Fruit fly (Drosophila melanogaster) whole organism, prepupa: ENCODE results near the gene Acsf2.
A peak's percentile ranks its signal among the peaks of the same experiment; 100 is the strongest.

Source experiments
- Blimp-1 ChIP-seq: fragments of 200-800 bp; sonication (Bioruptor generic); optimal IDR thresholded peaks from 3 replicates; lab custom pipeline; 2017; ENCODE audit warnings: missing biosample characterization, missing genetic modification characterization, mild to moderate bottlenecking, moderate library complexity, missing genetic modification reagents
- CG10631 ChIP-seq: fragments of 200-800 bp; sonication (Bioruptor generic); optimal IDR thresholded peaks from 2 replicates; lab custom pipeline; 2016; ENCODE audit warnings: missing biosample characterization, missing genetic modification characterization
- CG10669 ChIP-seq: fragments of 200-800 bp; sonication (Bioruptor generic); optimal IDR thresholded peaks from 3 replicates; lab custom pipeline; 2018; ENCODE audit warnings: missing biosample characterization, mild to moderate bottlenecking, missing genetic modification characterization, moderate library complexity
- CG11294 ChIP-seq: fragments of 200-800 bp; sonication (Bioruptor generic); IDR thresholded peaks from 2 replicates; pipeline ENCODE4 v1.3.6; 2022; ENCODE audit warnings: missing biosample characterization, missing genetic modification characterization
- CG11762 ChIP-seq: fragments of 200-800 bp; sonication (Bioruptor generic); optimal IDR thresholded peaks from 3 replicates; lab custom pipeline; 2016; ENCODE audit warnings: missing biosample characterization, missing genetic modification characterization; ENCODE audit not compliant: insufficient read depth
- CG11902 ChIP-seq: fragments of 200-800 bp; sonication (Bioruptor generic); optimal IDR thresholded peaks from 3 replicates; lab custom pipeline; 2016; ENCODE audit warnings: missing biosample characterization, missing genetic modification characterization
- CG1621 ChIP-seq: fragments of 200-800 bp; sonication (Bioruptor generic); optimal IDR thresholded peaks from 3 replicates; lab custom pipeline; 2018; ENCODE audit warnings: missing biosample characterization, mild to moderate bottlenecking, missing genetic modification characterization
- CG16779 ChIP-seq: fragments of 200-800 bp; sonication (Bioruptor generic); optimal IDR thresholded peaks from 3 replicates; lab custom pipeline; 2017; ENCODE audit warnings: missing biosample characterization, mild to moderate bottlenecking, missing genetic modification characterization
- CG3032 ChIP-seq: fragments of 200-800 bp; optimal IDR thresholded peaks from 2 replicates; lab custom pipeline; 2019; ENCODE audit warnings: missing biosample characterization, mild to moderate bottlenecking, missing genetic modification characterization, moderate library complexity
- CG31627 ChIP-seq: fragments of 200-800 bp; sonication (Bioruptor generic); optimal IDR thresholded peaks from 3 replicates; lab custom pipeline; 2016; ENCODE audit warnings: missing biosample characterization, missing genetic modification characterization
- CG32006 ChIP-seq: fragments of 200-800 bp; sonication (Bioruptor generic); optimal IDR thresholded peaks from 3 replicates; lab custom pipeline; 2017; ENCODE audit warnings: missing biosample characterization, mild to moderate bottlenecking, missing genetic modification characterization
- CG34406 ChIP-seq: fragments of 200-800 bp; sonication (Bioruptor generic); optimal IDR thresholded peaks from 3 replicates; lab custom pipeline; 2016; ENCODE audit warnings: missing biosample characterization, missing genetic modification characterization
- CG3919 ChIP-seq: fragments of 200-800 bp; sonication (Bioruptor generic); optimal IDR thresholded peaks from 3 replicates; lab custom pipeline; 2016; ENCODE audit warnings: missing biosample characterization, missing genetic modification characterization
- CG4318 ChIP-seq: fragments of 200-800 bp; sonication (Bioruptor generic); optimal IDR thresholded peaks from 3 replicates; lab custom pipeline; 2017; ENCODE audit warnings: missing biosample characterization, mild to moderate bottlenecking, missing genetic modification characterization
- CG6163 ChIP-seq: fragments of 200-800 bp; sonication (Bioruptor generic); IDR thresholded peaks from 3 replicates; pipeline ENCODE4 v1.3.6; 2022; ENCODE audit warnings: missing biosample characterization, missing genetic modification characterization
- CG6276 ChIP-seq: fragments of 200-800 bp; sonication (Bioruptor generic); optimal IDR thresholded peaks from 2 replicates; lab custom pipeline; 2017; ENCODE audit warnings: missing biosample characterization, mild to moderate bottlenecking, missing genetic modification characterization
- CG8119 ChIP-seq: fragments of 200-800 bp; sonication (Bioruptor generic); IDR thresholded peaks from 3 replicates; pipeline ENCODE4 v1.3.6; 2022; ENCODE audit warnings: missing biosample characterization, missing genetic modification characterization
- CG8319 ChIP-seq: fragments of 200-800 bp; sonication (Bioruptor generic); optimal IDR thresholded peaks from 3 replicates; lab custom pipeline; 2016; ENCODE audit warnings: missing biosample characterization, missing genetic modification characterization
- CG8632 ChIP-seq: fragments of 200-800 bp; sonication (Bioruptor generic); optimal IDR thresholded peaks from 3 replicates; lab custom pipeline; 2016; ENCODE audit warnings: missing biosample characterization, missing genetic modification characterization
- CG9139 ChIP-seq: fragments of 200-800 bp; sonication (Bioruptor generic); optimal IDR thresholded peaks from 3 replicates; lab custom pipeline; 2017; ENCODE audit warnings: missing biosample characterization, mild to moderate bottlenecking, missing genetic modification characterization
- Eip75B ChIP-seq: fragments of 200-800 bp; sonication (Bioruptor generic); optimal IDR thresholded peaks from 3 replicates; lab custom pipeline; 2016; ENCODE audit warnings: missing biosample characterization, missing genetic modification characterization
- Eip78C ChIP-seq: fragments of 200-800 bp; sonication (Bioruptor generic); peaks from one replicate; lab custom pipeline; 2016; ENCODE audit warnings: missing biosample characterization, missing genetic modification characterization
- Ets21C ChIP-seq: fragments of 200-800 bp; sonication (Bioruptor generic); optimal IDR thresholded peaks from 3 replicates; lab custom pipeline; 2016; ENCODE audit warnings: missing biosample characterization, missing genetic modification characterization
- Ets96B ChIP-seq: fragments of 200-800 bp; optimal IDR thresholded peaks from 2 replicates; lab custom pipeline; 2019; ENCODE audit warnings: missing biosample characterization, mild to moderate bottlenecking, missing genetic modification characterization, moderate library complexity
- Hr38 ChIP-seq: sonication (Bioruptor generic); optimal IDR thresholded peaks from 2 replicates; lab custom pipeline; 2016; ENCODE audit warnings: missing biosample characterization, missing genetic modification characterization
- Hr39 ChIP-seq: fragments of 200-800 bp; sonication (Bioruptor generic); optimal IDR thresholded peaks from 2 replicates; lab custom pipeline; 2016; ENCODE audit warnings: missing biosample characterization, missing genetic modification characterization
- Lpt ChIP-seq: fragments of 200-800 bp; sonication (Bioruptor generic); optimal IDR thresholded peaks from 3 replicates; lab custom pipeline; 2016; ENCODE audit warnings: missing biosample characterization, missing genetic modification characterization
- Smox ChIP-seq: fragments of 200-800 bp; sonication (Bioruptor generic); optimal IDR thresholded peaks from 3 replicates; lab custom pipeline; 2016; ENCODE audit warnings: missing biosample characterization, missing genetic modification characterization
- Sox102F ChIP-seq: fragments of 200-800 bp; sonication (Bioruptor generic); optimal IDR thresholded peaks from 2 replicates; lab custom pipeline; 2016; ENCODE audit warnings: missing biosample characterization, mild to moderate bottlenecking, missing genetic modification characterization
- Sox14 ChIP-seq: fragments of 200-800 bp; sonication (Bioruptor generic); optimal IDR thresholded peaks from 3 replicates; lab custom pipeline; 2016; ENCODE audit warnings: missing biosample characterization, missing genetic modification characterization
- Sox15 ChIP-seq: fragments of 200-800 bp; sonication (Bioruptor generic); optimal IDR thresholded peaks from 3 replicates; lab custom pipeline; 2016; ENCODE audit warnings: missing biosample characterization, missing genetic modification characterization
- achi ChIP-seq: fragments of 200-800 bp; sonication (Bioruptor generic); optimal IDR thresholded peaks from 3 replicates; lab custom pipeline; 2016; ENCODE audit warnings: missing biosample characterization, missing genetic modification characterization
- acj6 ChIP-seq: fragments of 200-800 bp; sonication (Bioruptor generic); optimal IDR thresholded peaks from 3 replicates; lab custom pipeline; 2016; ENCODE audit warnings: missing biosample characterization, missing genetic modification characterization
- cyc ChIP-seq: fragments of 200-800 bp; sonication (Bioruptor generic); optimal IDR thresholded peaks from 3 replicates; lab custom pipeline; 2016; ENCODE audit warnings: missing biosample characterization, missing genetic modification characterization
- dac ChIP-seq: fragments of 200-800 bp; sonication (Bioruptor generic); optimal IDR thresholded peaks from 2 replicates; lab custom pipeline; 2017; ENCODE audit warnings: missing biosample characterization, mild to moderate bottlenecking, missing genetic modification characterization
- dsx ChIP-seq: fragments of 200-800 bp; optimal IDR thresholded peaks from 3 replicates; lab custom pipeline; 2019; ENCODE audit warnings: missing biosample characterization, mild to moderate bottlenecking, missing genetic modification characterization, moderate library complexity; ENCODE audit not compliant: poor library complexity, severe bottlenecking
- eg ChIP-seq: fragments of 200-800 bp; sonication (Bioruptor generic); IDR thresholded peaks from 3 replicates; pipeline ENCODE4 v1.3.6; 2022; ENCODE audit warnings: missing biosample characterization, missing genetic modification characterization
- esn ChIP-seq: fragments of 200-800 bp; sonication (Bioruptor generic); optimal IDR thresholded peaks from 2 replicates; lab custom pipeline; 2016; ENCODE audit warnings: missing biosample characterization, mild to moderate bottlenecking, missing genetic modification characterization, moderate library complexity
- fd59A ChIP-seq: fragments of 200-800 bp; sonication (Bioruptor generic); optimal IDR thresholded peaks from 2 replicates; lab custom pipeline; 2017; ENCODE audit warnings: missing biosample characterization, mild to moderate bottlenecking, missing genetic modification characterization, missing genetic modification reagents
- fd85E ChIP-seq: fragments of 200-800 bp; sonication (Bioruptor generic); optimal IDR thresholded peaks from 3 replicates; lab custom pipeline; 2016; ENCODE audit warnings: missing biosample characterization, missing genetic modification characterization
- fkh ChIP-seq: fragments of 200-800 bp; sonication (Bioruptor generic); optimal IDR thresholded peaks from 3 replicates; lab custom pipeline; 2017; ENCODE audit warnings: missing biosample characterization, mild to moderate bottlenecking, missing genetic modification characterization, moderate library complexity
- lz ChIP-seq: fragments of 200-800 bp; sonication (Bioruptor generic); optimal IDR thresholded peaks from 3 replicates; lab custom pipeline; 2016; ENCODE audit warnings: missing biosample characterization, missing genetic modification characterization
- net ChIP-seq: fragments of 200-800 bp; sonication (Bioruptor generic); optimal IDR thresholded peaks from 3 replicates; lab custom pipeline; 2016; ENCODE audit warnings: missing biosample characterization, missing genetic modification characterization
- salr ChIP-seq, 2 experiments: fragments of 200-800 bp; sonication (Bioruptor generic); optimal IDR thresholded peaks; 3 replicates each; lab custom pipeline; 2016 to 2018; ENCODE audit warnings: missing biosample characterization in 2 of 2, missing genetic modification characterization in 2 of 2, mild to moderate bottlenecking in 1 of 2
- ss ChIP-seq, 2 experiments: fragments of 200-800 bp; sonication (Bioruptor generic); optimal IDR thresholded peaks; 2 replicates in 1 of 2; 3 replicates in 1 of 2; lab custom pipeline; 2017 to 2018; ENCODE audit warnings: mild to moderate bottlenecking in 2 of 2, missing biosample characterization in 2 of 2, missing genetic modification characterization in 2 of 2, moderate library complexity in 1 of 2
- svp ChIP-seq: fragments of 200-800 bp; sonication (Bioruptor generic); peaks from one replicate; lab custom pipeline; 2016; ENCODE audit warnings: missing biosample characterization, missing genetic modification characterization
- topi ChIP-seq: fragments of 200-800 bp; sonication (Bioruptor generic); optimal IDR thresholded peaks from 3 replicates; lab custom pipeline; 2016; ENCODE audit warnings: missing biosample characterization, missing genetic modification characterization

The Acsf2 gene

DNA sequence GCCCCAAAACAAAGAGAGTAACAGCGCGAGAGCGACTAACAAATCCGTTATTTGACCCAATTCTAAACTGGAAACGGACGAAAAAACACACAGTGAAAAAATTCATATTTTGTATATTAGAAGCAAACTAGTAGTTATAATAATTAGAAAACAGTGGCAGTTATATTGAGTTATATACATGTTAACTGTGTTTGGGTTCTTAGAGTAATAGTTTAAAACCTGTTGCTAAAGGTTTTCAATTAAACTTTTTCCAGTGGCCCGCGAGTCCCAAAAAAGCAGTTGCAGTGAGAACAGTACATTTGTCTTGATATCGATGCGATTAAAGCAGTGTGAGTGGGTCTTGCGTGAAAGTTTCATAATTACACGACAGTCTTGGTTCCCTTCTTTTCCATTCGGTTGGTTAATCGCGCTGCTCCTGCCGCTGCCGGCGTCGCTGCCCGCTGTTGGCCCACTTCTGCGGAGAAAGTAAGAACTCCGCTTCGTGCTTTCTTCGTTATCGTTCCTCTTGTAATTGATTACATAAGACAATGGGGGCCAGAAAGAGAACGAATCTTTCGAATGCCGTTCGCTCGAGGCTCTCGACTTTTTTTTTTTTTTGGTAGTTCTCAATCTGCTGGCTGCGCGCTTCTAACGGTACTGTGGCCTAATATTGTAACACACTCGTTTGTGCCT lies 44.6 kb downstream of the Acsf2 start (continued):
- TF ChIP-seq CG6276 (GFP tag; lab: Kevin White, UChicago) (peak; percentile 44), CG10631 (no peak), Eip78C (GFP tag; lab: Kevin White, UChicago) (peak; percentile 88), eg (GFP tag; lab: Robert Waterston, UW) (peak; percentile 52; the same call in 2 of the 3 replicates), dac (GFP tag; lab: Kevin White, UChicago) (peak; percentile 36), CG34406 (peak; percentile 81), CG11294 (no peak), Smox (GFP tag; lab: Kevin White, UChicago) (peak; percentile 92), Blimp-1 (GFP tag; lab: Kevin White, UChicago) (peak; percentile 93), CG11902 (GFP tag; lab: Kevin White, UChicago) (peak; percentile 81), Sox14 (GFP tag; lab: Kevin White, UChicago) (peak; percentile 85), CG8319 (GFP tag; lab: Kevin White, UChicago) (peak; percentile 54), svp (peak; percentile 98), CG3919 (GFP tag; lab: Kevin White, UChicago) (peak; percentile 76), CG11762 (GFP tag; lab: Kevin White, UChicago) (peak; percentile 53), CG10669 (GFP tag; lab: Kevin White, UChicago) (no peak), CG4318 (GFP tag; lab: Kevin White, UChicago) (peak; percentile 35), Ets96B (no peak), CG3032 (tag; lab: Kevin White, UChicago) (no peak), CG1621 (tag; lab: Kevin White, UChicago) (no peak), Eip75B (peak; percentile 85), net (GFP tag; lab: Kevin White, UChicago) (peak; percentile 59), salr (GFP tag; optimal IDR thresholded peaks at IDR 0.05; lab: Kevin White, UChicago) (no peak), CG6163 (peak; percentile 72), ss (GFP tag; optimal IDR thresholded peaks at IDR 0.05; lab: Kevin White, UChicago) (no peak), esn (peak; percentile 96), CG31627 (peak; percentile 94), Sox15 (GFP tag; lab: Kevin White, UChicago) (peak; percentile 71), cyc (peak; percentile 94), Hr38 (GFP tag; lab: Kevin White, UChicago) (no peak)

dm6 chr2L:5296672-5297288 lies 45.3 kb downstream of the Acsf2 start:
- TF ChIP-seq achi (GFP tag; lab: Kevin White, UChicago) (peak; percentile 83), CG8319 (GFP tag; lab: Kevin White, UChicago) (peak; percentile 70), Ets21C (GFP tag; lab: Kevin White, UChicago) (peak; percentile 33), Blimp-1 (GFP tag; lab: Kevin White, UChicago) (no peak), dac (GFP tag; lab: Kevin White, UChicago) (peak; percentile 47), CG16779 (tag; lab: Kevin White, UChicago) (peak; percentile 35), CG8632 (GFP tag; lab: Kevin White, UChicago) (peak; percentile 76), fd85E (no peak), CG4318 (GFP tag; lab: Kevin White, UChicago) (peak; percentile 45), CG1621 (tag; lab: Kevin White, UChicago) (peak; percentile 87), esn (peak; percentile 72), CG10669 (GFP tag; lab: Kevin White, UChicago) (peak; percentile 95), Sox102F (GFP tag; lab: Kevin White, UChicago) (peak; percentile 39), CG6276 (GFP tag; lab: Kevin White, UChicago) (peak; percentile 46), lz (GFP tag; lab: Kevin White, UChicago) (peak; percentile 55), Sox14 (GFP tag; lab: Kevin White, UChicago) (peak; percentile 79), acj6 (GFP tag; lab: Kevin White, UChicago) (peak; percentile 88), Hr39 (GFP tag; lab: Kevin White, UChicago) (peak; percentile 50), CG3919 (GFP tag; lab: Kevin White, UChicago) (peak; percentile 90), topi (GFP tag; lab: Kevin White, UChicago) (peak; percentile 80), eg (GFP tag; lab: Robert Waterston, UW) (0 out of 3 replicates have a peak, but pooled peaks have one; percentile 52), CG9139 (GFP tag; lab: Kevin White, UChicago) (peak; percentile 67), Lpt (GFP tag; lab: Kevin White, UChicago) (peak; percentile 64), dsx (GFP tag; lab: Kevin White, UChicago) (peak; percentile 89), cyc (peak; percentile 50), CG32006 (peak; percentile 83), fkh (GFP tag; lab: Kevin White, UChicago) (no peak), ss (GFP tag; optimal IDR thresholded peaks at IDR 0.05; lab: Kevin White, UChicago) (peak; percentile 89 to 93), fd59A (GFP tag; lab: Kevin White, UChicago) (peak; percentile 91), CG8119 (peak; percentile 75)
